Worm (Caenorhabditis elegans): ENCODE data around the gene clec-191.

- TF ChIP-seq nhr-77 (tag; optimal IDR thresholded peaks at IDR 0.05) (no peak), unc-130 (tag; optimal IDR thresholded peaks at IDR 0.05) (no peak), sox-4 (tag; optimal IDR thresholded peaks at IDR 0.05) (no peak), nhr-237 (tag; optimal IDR thresholded peaks at IDR 0.05) (no peak), lin-14 (GFP tag; optimal IDR thresholded peaks at IDR 0.05) (no peak), C34B4.2 (tag; optimal IDR thresholded peaks at IDR 0.05) (no peak), egl-27 (tag; optimal IDR thresholded peaks at IDR 0.05) (no peak), skn-1 (tag; optimal IDR thresholded peaks at IDR 0.05) (no peak), ceh-82 (tag; optimal IDR thresholded peaks at IDR 0.05) (no peak)
Observed at ce11 chrIV:16254464-16254863, 26.1 kb downstream of the clec-191 start, which contains the start of gene hlh-17.
